Worm (Caenorhabditis elegans) whole organism, L2 larva: Measurements from ENCODE around the gene cyp-14A4.

Source experiments
- C34F6.9 ChIP-seq: fragments of 150-350 bp; optimal IDR thresholded peaks from 2 replicates; lab custom pipeline; 2014; ENCODE audit warnings: missing biosample characterization, missing genetic modification characterization
- F13H6.1 ChIP-seq: sonication (generic microtip); optimal IDR thresholded peaks from 2 replicates; lab custom pipeline; 2016; ENCODE audit warnings: missing genetic modification characterization, missing compliant biosample characterization
- R02D3.7 ChIP-seq: fragments of 150-350 bp; optimal IDR thresholded peaks from 2 replicates; lab custom pipeline; 2014; ENCODE audit warnings: missing biosample characterization, missing genetic modification characterization
- Y55F3AM.14 ChIP-seq: fragments of 200-800 bp; sonication (Bioruptor generic); optimal IDR thresholded peaks from 2 replicates; lab custom pipeline; 2018; ENCODE audit warnings: mild to moderate bottlenecking, missing genetic modification characterization, missing compliant biosample characterization
- ZK546.5 ChIP-seq: sonication (generic microtip); optimal IDR thresholded peaks from 2 replicates; lab custom pipeline; 2017; ENCODE audit warnings: missing biosample characterization, missing genetic modification characterization
- alr-1 ChIP-seq: fragments of 150-350 bp; optimal IDR thresholded peaks from 2 replicates; lab custom pipeline; 2014; ENCODE audit warnings: missing biosample characterization, missing genetic modification characterization
- aly-2 ChIP-seq: fragments of 150-350 bp; optimal IDR thresholded peaks from 2 replicates; lab custom pipeline; 2014; ENCODE audit warnings: missing biosample characterization, missing genetic modification characterization
- ama-1 ChIP-seq: fragments of 150-350 bp; optimal IDR thresholded peaks from 2 replicates; lab custom pipeline; 2018; ENCODE audit warnings: inconsistent platforms
- blmp-1 ChIP-seq: sonication (generic microtip); optimal IDR thresholded peaks from 2 replicates; lab custom pipeline; 2017; ENCODE audit warnings: missing genetic modification characterization, mild to moderate bottlenecking, missing compliant biosample characterization, antibody characterized with exemption, moderate library complexity; ENCODE audit not compliant: insufficient read depth
- ceh-16 ChIP-seq: fragments of 150-350 bp; optimal IDR thresholded peaks from 2 replicates; lab custom pipeline; 2014; ENCODE audit warnings: missing biosample characterization, missing genetic modification characterization
- ceh-82 ChIP-seq: fragments of 150-350 bp; optimal IDR thresholded peaks from 2 replicates; lab custom pipeline; 2014; ENCODE audit warnings: missing biosample characterization, missing genetic modification characterization
- crh-2 ChIP-seq: sonication (generic microtip); optimal IDR thresholded peaks from 2 replicates; lab custom pipeline; 2017; ENCODE audit warnings: missing biosample characterization, missing genetic modification characterization
- egl-27 ChIP-seq: sonication (generic microtip); optimal IDR thresholded peaks from 3 replicates; lab custom pipeline; 2017; ENCODE audit warnings: missing biosample characterization, missing genetic modification reagents, missing genetic modification characterization
- elt-1 ChIP-seq: fragments of 150-350 bp; optimal IDR thresholded peaks from 2 replicates; lab custom pipeline; 2014; ENCODE audit warnings: missing biosample characterization, missing genetic modification characterization
- elt-3 ChIP-seq: sonication (generic microtip); optimal IDR thresholded peaks from 2 replicates; lab custom pipeline; 2017; ENCODE audit warnings: missing biosample characterization, missing genetic modification characterization
- fos-1 ChIP-seq: fragments of 150-350 bp; optimal IDR thresholded peaks from 2 replicates; lab custom pipeline; 2014; ENCODE audit warnings: missing biosample characterization, missing genetic modification characterization
- gmeb-1 ChIP-seq: fragments of 150-350 bp; optimal IDR thresholded peaks from 2 replicates; lab custom pipeline; 2014; ENCODE audit warnings: missing biosample characterization, missing genetic modification characterization
- lin-11 ChIP-seq: fragments of 150-350 bp; sonication (generic microtip); optimal IDR thresholded peaks from 2 replicates; lab custom pipeline; 2014; ENCODE audit warnings: missing biosample characterization, missing genetic modification characterization, inconsistent platforms, mixed read lengths
- lin-13 ChIP-seq: fragments of 150-350 bp; optimal IDR thresholded peaks from 2 replicates; lab custom pipeline; 2014; ENCODE audit warnings: missing biosample characterization, missing genetic modification reagents, missing genetic modification characterization
- lsy-2 ChIP-seq, 2 experiments: fragments of 150-350 bp in 1 of 2; sonication (generic microtip) in 1 of 2; optimal IDR thresholded peaks; 2 replicates each; lab custom pipeline; 2014 to 2017; ENCODE audit warnings: missing biosample characterization in 2 of 2, missing genetic modification characterization in 2 of 2
- mab-5 ChIP-seq: fragments of 150-350 bp; optimal IDR thresholded peaks from 2 replicates; lab custom pipeline; 2014; ENCODE audit warnings: missing biosample characterization, missing genetic modification characterization
- mbf-1 ChIP-seq: sonication (generic microtip); optimal IDR thresholded peaks from 2 replicates; lab custom pipeline; 2017; ENCODE audit warnings: missing biosample characterization, missing genetic modification characterization
- mdl-1 ChIP-seq, 2 experiments: fragments of 150-350 bp in 1 of 2; sonication (generic microtip) in 1 of 2; optimal IDR thresholded peaks; 2 replicates each; lab custom pipeline; 2017; ENCODE audit warnings: missing biosample characterization in 2 of 2, missing genetic modification characterization in 2 of 2
- nhr-10 ChIP-seq: sonication (generic microtip); optimal IDR thresholded peaks from 2 replicates; lab custom pipeline; 2017; ENCODE audit warnings: missing biosample characterization, missing genetic modification characterization
- nhr-11 ChIP-seq: fragments of 150-350 bp; optimal IDR thresholded peaks from 2 replicates; lab custom pipeline; 2014; ENCODE audit warnings: missing biosample characterization, missing genetic modification characterization
- nhr-12 ChIP-seq: fragments of 150-350 bp; optimal IDR thresholded peaks from 2 replicates; lab custom pipeline; 2014; ENCODE audit warnings: missing biosample characterization, missing genetic modification characterization
- nhr-129 ChIP-seq: fragments of 150-350 bp; optimal IDR thresholded peaks from 2 replicates; lab custom pipeline; 2014; ENCODE audit warnings: missing biosample characterization, missing genetic modification characterization
- nhr-21 ChIP-seq: fragments of 150-350 bp; optimal IDR thresholded peaks from 2 replicates; lab custom pipeline; 2014; ENCODE audit warnings: missing biosample characterization, missing genetic modification characterization
- nhr-23 ChIP-seq: fragments of 150-350 bp; optimal IDR thresholded peaks from 2 replicates; lab custom pipeline; 2014; ENCODE audit warnings: missing biosample characterization, missing genetic modification reagents, missing genetic modification characterization
- nhr-237 ChIP-seq: fragments of 150-350 bp; optimal IDR thresholded peaks from 2 replicates; lab custom pipeline; 2014; ENCODE audit warnings: missing biosample characterization, missing genetic modification characterization
- nhr-25 ChIP-seq: fragments of 150-350 bp; sonication (generic microtip); optimal IDR thresholded peaks from 3 replicates; lab custom pipeline; 2014; ENCODE audit warnings: missing biosample characterization, missing genetic modification characterization
- nhr-6 ChIP-seq: fragments of 150-350 bp; optimal IDR thresholded peaks from 2 replicates; lab custom pipeline; 2014; ENCODE audit warnings: missing biosample characterization, missing genetic modification characterization
- nhr-77 ChIP-seq: fragments of 150-350 bp; optimal IDR thresholded peaks from 2 replicates; lab custom pipeline; 2014; ENCODE audit warnings: missing biosample characterization, missing genetic modification characterization
- peb-1 ChIP-seq: fragments of 150-350 bp; optimal IDR thresholded peaks from 2 replicates; lab custom pipeline; 2014; ENCODE audit warnings: missing biosample characterization, missing genetic modification characterization
- skn-1 ChIP-seq: sonication (generic microtip); optimal IDR thresholded peaks from 2 replicates; lab custom pipeline; 2017; ENCODE audit warnings: missing biosample characterization, missing genetic modification characterization
- sma-3 ChIP-seq: sonication (generic microtip); optimal IDR thresholded peaks from 2 replicates; lab custom pipeline; 2016; ENCODE audit warnings: missing genetic modification reagents, missing genetic modification characterization, missing compliant biosample characterization
- sma-9 ChIP-seq, 2 experiments: fragments of 150-350 bp in 1 of 2; sonication (generic microtip) in 1 of 2; optimal IDR thresholded peaks; 2 replicates each; lab custom pipeline; 2014 to 2016; ENCODE audit warnings: missing genetic modification characterization in 2 of 2, mild to moderate bottlenecking in 1 of 2, missing biosample characterization in 1 of 2, missing compliant biosample characterization in 1 of 2, missing genetic modification reagents in 1 of 2, moderate library complexity in 1 of 2
- snpc-4 ChIP-seq: fragments of 150-350 bp; optimal IDR thresholded peaks from 2 replicates; lab custom pipeline; 2014; ENCODE audit warnings: missing biosample characterization, missing genetic modification characterization
- unc-39 ChIP-seq: fragments of 150-350 bp; optimal IDR thresholded peaks from 2 replicates; lab custom pipeline; 2014; ENCODE audit warnings: missing biosample characterization, missing genetic modification characterization
- unc-55 ChIP-seq: fragments of 150-350 bp; sonication (generic microtip); optimal IDR thresholded peaks from 3 replicates; lab custom pipeline; 2014; ENCODE audit warnings: missing biosample characterization, missing genetic modification reagents, missing genetic modification characterization
- unc-62 ChIP-seq: fragments of 150-350 bp; optimal IDR thresholded peaks from 2 replicates; lab custom pipeline; 2014; ENCODE audit warnings: missing biosample characterization, missing genetic modification reagents, missing genetic modification characterization
- zag-1 ChIP-seq: fragments of 150-350 bp; optimal IDR thresholded peaks from 2 replicates; lab custom pipeline; 2014; ENCODE audit warnings: missing biosample characterization, missing genetic modification characterization
- ztf-1 ChIP-seq: fragments of 200-800 bp; sonication (Bioruptor generic); conservative IDR thresholded peaks from 2 replicates; pipeline ENCODE4 v1.3.6; 2022; ENCODE audit warnings: missing genetic modification characterization, missing compliant biosample characterization
- ztf-11 ChIP-seq: sonication (generic microtip); optimal IDR thresholded peaks from 2 replicates; lab custom pipeline; 2017; ENCODE audit warnings: missing biosample characterization, missing genetic modification characterization
- ztf-4 ChIP-seq: fragments of 150-350 bp; optimal IDR thresholded peaks from 2 replicates; lab custom pipeline; 2014; ENCODE audit warnings: missing biosample characterization, missing genetic modification characterization

The cyp-14A4 gene

ce11 chrX:13284091-13284490 lies at the start of gene cyp-14A4:
Gene cyp-14A4 (minus strand): TSS chrX:13284197.
- TF ChIP-seq nhr-25 (tag; lab: Kevin White, UChicago) (no peak), nhr-12 (tag; lab: Kevin White, UChicago) (no peak), peb-1 (tag; lab: Kevin White, UChicago) (no peak), nhr-129 (tag; lab: Kevin White, UChicago) (no peak), lin-11 (tag; lab: Kevin White, UChicago) (no peak), ztf-4 (tag; lab: Kevin White, UChicago) (no peak), aly-2 (tag; lab: Kevin White, UChicago) (no peak), F13H6.1 (no peak), elt-3 (tag; lab: Kevin White, UChicago) (no peak), nhr-237 (tag; lab: Kevin White, UChicago) (no peak), sma-9 (GFP tag; optimal IDR thresholded peaks at IDR 0.05; lab: Kevin White, UChicago) (no peak), sma-9 (tag; optimal IDR thresholded peaks at IDR 0.05; lab: Kevin White, UChicago) (no peak), mdl-1 (tag; optimal IDR thresholded peaks at IDR 0.05; lab: Kevin White, UChicago) (no peak)

- TF ChIP-seq gmeb-1 (tag; lab: Kevin White, UChicago) (no peak), nhr-237 (tag; lab: Kevin White, UChicago) (no peak), nhr-23 (no peak), Y55F3AM.14 (GFP tag; lab: Kevin White, UChicago) (no peak), unc-62 (GFP tag; lab: Kevin White, UChicago) (no peak), peb-1 (tag; lab: Kevin White, UChicago) (no peak), ceh-16 (no peak), elt-1 (tag; lab: Kevin White, UChicago) (no peak), ztf-11 (tag; lab: Kevin White, UChicago) (no peak), skn-1 (no peak), crh-2 (tag; lab: Kevin White, UChicago) (no peak), R02D3.7 (tag; lab: Kevin White, UChicago) (no peak), nhr-12 (tag; lab: Kevin White, UChicago) (no peak), nhr-10 (tag; lab: Kevin White, UChicago) (no peak), sma-9 (GFP tag; optimal IDR thresholded peaks at IDR 0.05; lab: Kevin White, UChicago) (no peak), sma-9 (tag; optimal IDR thresholded peaks at IDR 0.05; lab: Kevin White, UChicago) (no peak), alr-1 (tag; lab: Kevin White, UChicago) (no peak), elt-3 (tag; lab: Kevin White, UChicago) (no peak), fos-1 (tag; lab: Kevin White, UChicago) (no peak), ama-1 (lab: Kevin White, UChicago) (no peak)
Measured at ce11 chrX:13331386-13331785, 47.4 kb upstream of the cyp-14A4 start, which contains the start of gene sir-2.3. Gene sir-2.3 (plus strand): TSS chrX:13331686.

DNA sequence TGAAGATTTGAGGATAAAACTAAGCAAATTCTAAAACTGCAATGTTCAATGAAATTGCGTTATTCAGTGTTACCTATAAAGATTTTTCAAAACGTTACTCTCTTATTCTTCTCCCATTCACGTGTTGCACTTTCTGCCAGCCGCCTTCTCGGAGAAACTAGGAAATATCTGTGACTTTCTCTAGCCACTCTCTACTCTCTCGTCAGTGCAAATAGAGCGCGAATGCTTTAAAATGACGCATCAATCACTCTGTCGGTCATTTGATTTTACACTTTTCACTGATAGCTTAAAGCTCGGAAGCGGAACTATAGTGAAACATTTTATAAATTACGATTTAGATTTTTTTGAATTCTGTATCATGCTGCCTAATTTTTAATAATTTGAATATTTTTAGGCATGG lies 44.9 kb upstream of the cyp-14A4 start:
- TF ChIP-seq unc-55 = peak; percentile 87
- TF ChIP-seq egl-27 (tag; lab: Kevin White, UChicago) = peak; percentile 70
- peak; percentile 58 for TF ChIP-seq snpc-4
- no peak for TF ChIP-seq elt-3 (tag; lab: Kevin White, UChicago)
- peak; percentile 94 for TF ChIP-seq C34F6.9 (tag; lab: Kevin White, UChicago)
- no peak for TF ChIP-seq ztf-1 (GFP tag; lab: Robert Waterston, UW)
- TF ChIP-seq ztf-11 (tag; lab: Kevin White, UChicago) = no peak
- TF ChIP-seq nhr-23 = no peak
- peak; percentile 28 for TF ChIP-seq lin-11 (tag; lab: Kevin White, UChicago)
- no peak for TF ChIP-seq aly-2 (tag; lab: Kevin White, UChicago)
- no peak for TF ChIP-seq ceh-82
- no peak for TF ChIP-seq unc-39 (tag; lab: Kevin White, UChicago)
- peak; percentile 99 for TF ChIP-seq fos-1 (tag; lab: Kevin White, UChicago)
- TF ChIP-seq lin-13 (GFP tag; lab: Kevin White, UChicago) = peak; percentile 64
- peak; percentile 85 for TF ChIP-seq sma-3 (GFP tag; lab: Kevin White, UChicago)
- TF ChIP-seq R02D3.7 (tag; lab: Kevin White, UChicago) = no peak
- TF ChIP-seq nhr-237 (tag; lab: Kevin White, UChicago) = no peak
- TF ChIP-seq nhr-12 (tag; lab: Kevin White, UChicago) = no peak
- TF ChIP-seq peb-1 (tag; lab: Kevin White, UChicago) = no peak
- TF ChIP-seq F13H6.1 = peak; percentile 89
- TF ChIP-seq nhr-77 (tag; lab: Kevin White, UChicago) = no peak
- TF ChIP-seq blmp-1 = peak; percentile 69
- no peak for TF ChIP-seq skn-1
- TF ChIP-seq nhr-21 (tag; lab: Kevin White, UChicago) = peak; percentile 86
- peak; percentile 83 for TF ChIP-seq nhr-25 (tag; lab: Kevin White, UChicago)
- TF ChIP-seq mab-5 (tag; lab: Kevin White, UChicago) = peak; percentile 79
- no peak for TF ChIP-seq unc-62 (GFP tag; lab: Kevin White, UChicago)
- no peak for TF ChIP-seq mbf-1
- TF ChIP-seq mdl-1 (tag; optimal IDR thresholded peaks at IDR 0.05; lab: Kevin White, UChicago) = peak; percentile 20 to 76
- TF ChIP-seq Y55F3AM.14 (GFP tag; lab: Kevin White, UChicago) = no peak
- TF ChIP-seq ZK546.5 (tag; lab: Kevin White, UChicago) = no peak
- no peak for TF ChIP-seq ama-1 (lab: Kevin White, UChicago)
- no peak for TF ChIP-seq nhr-11 (tag; lab: Kevin White, UChicago)
- TF ChIP-seq nhr-10 (tag; lab: Kevin White, UChicago) = no peak
- TF ChIP-seq nhr-6 (tag; lab: Kevin White, UChicago) = peak; percentile 79
- no peak for TF ChIP-seq ceh-16
- TF ChIP-seq sma-9 (GFP tag; optimal IDR thresholded peaks at IDR 0.05; lab: Kevin White, UChicago) = peak; percentile 89
- no peak for TF ChIP-seq sma-9 (tag; optimal IDR thresholded peaks at IDR 0.05; lab: Kevin White, UChicago)
- peak; percentile 29 for TF ChIP-seq ztf-4 (tag; lab: Kevin White, UChicago)
- peak in 1 of 2 experiments; percentile 81 for TF ChIP-seq lsy-2 (tag; optimal IDR thresholded peaks at IDR 0.05; lab: Kevin White, UChicago)
- TF ChIP-seq zag-1 (tag; lab: Kevin White, UChicago) = peak; percentile 57
- no peak for TF ChIP-seq alr-1 (tag; lab: Kevin White, UChicago)
